Worm (Caenorhabditis elegans) whole organism, L1 larva: ENCODE data around the gene msp-113.

Experiments
- C04F5.9 ChIP-seq: sonication (generic microtip); optimal IDR thresholded peaks from 2 replicates; lab custom pipeline; 2016; ENCODE audit warnings: missing genetic modification characterization, missing compliant biosample characterization
- C16A3.4 ChIP-seq: fragments of 150-350 bp; optimal IDR thresholded peaks from 2 replicates; lab custom pipeline; 2014; ENCODE audit warnings: missing biosample characterization, missing genetic modification characterization
- C34B4.2 ChIP-seq: sonication (generic microtip); optimal IDR thresholded peaks from 2 replicates; lab custom pipeline; 2017; ENCODE audit warnings: mild to moderate bottlenecking, missing genetic modification characterization, missing compliant biosample characterization
- alr-1 ChIP-seq: fragments of 200-800 bp; sonication (Bioruptor generic); optimal IDR thresholded peaks from 2 replicates; lab custom pipeline; 2018; ENCODE audit warnings: borderline replicate concordance, mild to moderate bottlenecking, missing genetic modification characterization, missing compliant biosample characterization
- ama-1 ChIP-seq: fragments of 150-350 bp; optimal IDR thresholded peaks from 2 replicates; lab custom pipeline; 2014
- blmp-1 ChIP-seq: fragments of 150-350 bp; optimal IDR thresholded peaks from 2 replicates; lab custom pipeline; 2014; ENCODE audit warnings: missing biosample characterization, missing genetic modification characterization
- ceh-63 ChIP-seq: fragments of 200-800 bp; sonication (Bioruptor generic); optimal IDR thresholded peaks from 2 replicates; lab custom pipeline; 2018; ENCODE audit warnings: mild to moderate bottlenecking, missing genetic modification characterization, missing compliant biosample characterization
- ceh-82 ChIP-seq, 3 experiments: fragments of 150-350 bp in 1 of 3; sonication (generic microtip) in 2 of 3; optimal IDR thresholded peaks; 2 replicates each; lab custom pipeline; 2014 to 2017; ENCODE audit warnings: missing biosample characterization in 3 of 3, missing genetic modification characterization in 3 of 3
- ces-1 ChIP-seq: fragments of 150-350 bp; optimal IDR thresholded peaks from 2 replicates; lab custom pipeline; 2014; ENCODE audit warnings: missing biosample characterization, missing genetic modification reagents, missing genetic modification characterization
- dpl-1 ChIP-seq, 3 experiments: fragments of 150-350 bp in 2 of 3; sonication (generic microtip) in 1 of 3; optimal IDR thresholded peaks; 2 replicates each; lab custom pipeline; 2014 to 2017; ENCODE audit warnings: missing biosample characterization in 3 of 3, missing genetic modification characterization in 3 of 3, missing genetic modification reagents in 3 of 3
- dsc-1 ChIP-seq: sonication (generic microtip); optimal IDR thresholded peaks from 2 replicates; lab custom pipeline; 2016; ENCODE audit warnings: mild to moderate bottlenecking, missing genetic modification characterization, missing compliant biosample characterization
- egl-27 ChIP-seq, 2 experiments: fragments of 150-350 bp in 1 of 2; sonication (generic microtip); optimal IDR thresholded peaks; 3 replicates each; lab custom pipeline; 2017 to 2018; ENCODE audit warnings: missing biosample characterization in 2 of 2, missing genetic modification characterization in 2 of 2, missing genetic modification reagents in 2 of 2
- elt-3 ChIP-seq, 6 experiments: fragments of 150-350 bp in 1 of 6; sonication (generic microtip); optimal IDR thresholded peaks; 2 replicates each; lab custom pipeline; 2017 to 2018; ENCODE audit warnings: missing biosample characterization in 6 of 6, missing genetic modification characterization in 6 of 6, inconsistent platforms in 1 of 6
- fkh-10 ChIP-seq: sonication (generic microtip); optimal IDR thresholded peaks from 2 replicates; lab custom pipeline; 2017; ENCODE audit warnings: missing biosample characterization, missing genetic modification reagents, missing genetic modification characterization
- fkh-4 ChIP-seq: sonication (generic microtip); optimal IDR thresholded peaks from 2 replicates; lab custom pipeline; 2016; ENCODE audit warnings: missing compliant biosample characterization, missing genetic modification characterization, borderline replicate concordance
- fkh-8 ChIP-seq: sonication (generic microtip); optimal IDR thresholded peaks from 2 replicates; lab custom pipeline; 2016; ENCODE audit warnings: mild to moderate bottlenecking, missing genetic modification characterization, missing compliant biosample characterization
- hlh-17 ChIP-seq: fragments of 200-800 bp; sonication (Bioruptor generic); optimal IDR thresholded peaks from 2 replicates; lab custom pipeline; 2018; ENCODE audit warnings: missing genetic modification characterization, mild to moderate bottlenecking, missing compliant biosample characterization, moderate library complexity, borderline replicate concordance
- hpl-2 ChIP-seq: fragments of 150-350 bp; optimal IDR thresholded peaks from 2 replicates; lab custom pipeline; 2014; ENCODE audit warnings: missing biosample characterization, missing genetic modification reagents, missing genetic modification characterization
- isw-1 ChIP-seq: fragments of 200-800 bp; sonication (Bioruptor generic); IDR thresholded peaks from 2 replicates; pipeline ENCODE4 v1.3.6; 2022; ENCODE audit warnings: missing genetic modification characterization, missing compliant biosample characterization
- lin-14 ChIP-seq: fragments of 200-800 bp; sonication (Bioruptor generic); optimal IDR thresholded peaks from 2 replicates; lab custom pipeline; 2018; ENCODE audit warnings: mild to moderate bottlenecking, missing genetic modification characterization, moderate library complexity, missing compliant biosample characterization
- lin-35 ChIP-seq, 2 experiments: fragments of 150-350 bp; optimal IDR thresholded peaks; 2 replicates each; lab custom pipeline; 2014; ENCODE audit warnings: missing biosample characterization in 2 of 2, missing genetic modification characterization in 2 of 2, missing genetic modification reagents in 2 of 2
- lir-3 ChIP-seq: sonication (generic microtip); optimal IDR thresholded peaks from 2 replicates; lab custom pipeline; 2016; ENCODE audit warnings: mild to moderate bottlenecking, missing genetic modification characterization, moderate library complexity, missing compliant biosample characterization; ENCODE audit not compliant: poor library complexity
- lsy-2 ChIP-seq, 2 experiments: fragments of 150-350 bp; optimal IDR thresholded peaks; 2 replicates each; lab custom pipeline; 2014; ENCODE audit warnings: missing biosample characterization in 2 of 2, missing genetic modification characterization in 2 of 2
- mdl-1 ChIP-seq, 2 experiments: fragments of 150-350 bp; optimal IDR thresholded peaks; 2 replicates each; lab custom pipeline; 2014 to 2017; ENCODE audit warnings: missing biosample characterization in 2 of 2, missing genetic modification characterization in 2 of 2, inconsistent platforms in 1 of 2
- mef-2 ChIP-seq: fragments of 150-350 bp; optimal IDR thresholded peaks from 2 replicates; lab custom pipeline; 2014; ENCODE audit warnings: missing biosample characterization, missing genetic modification characterization
- mep-1 ChIP-seq: fragments of 150-350 bp; optimal IDR thresholded peaks from 2 replicates; lab custom pipeline; 2014; ENCODE audit warnings: missing biosample characterization, missing genetic modification characterization
- nhr-11 ChIP-seq: fragments of 150-350 bp; optimal IDR thresholded peaks from 2 replicates; lab custom pipeline; 2014; ENCODE audit warnings: missing biosample characterization, missing genetic modification characterization
- nhr-12 ChIP-seq: sonication (generic microtip); optimal IDR thresholded peaks from 2 replicates; lab custom pipeline; 2017; ENCODE audit warnings: missing biosample characterization, missing genetic modification characterization
- nhr-19 ChIP-seq: fragments of 200-800 bp; sonication (Bioruptor generic); conservative IDR thresholded peaks from 2 replicates; pipeline ENCODE4 v1.3.6; 2022; ENCODE audit warnings: missing genetic modification characterization, missing compliant biosample characterization
- nhr-20 ChIP-seq: sonication (generic microtip); optimal IDR thresholded peaks from 2 replicates; lab custom pipeline; 2016; ENCODE audit warnings: mild to moderate bottlenecking, missing genetic modification characterization, missing compliant biosample characterization
- nhr-47 ChIP-seq: sonication (generic microtip); optimal IDR thresholded peaks from 2 replicates; lab custom pipeline; 2016; ENCODE audit warnings: mild to moderate bottlenecking, missing genetic modification characterization, moderate library complexity, missing compliant biosample characterization
- nhr-71 ChIP-seq: sonication (generic microtip); optimal IDR thresholded peaks from 2 replicates; lab custom pipeline; 2016; ENCODE audit warnings: mild to moderate bottlenecking, missing genetic modification characterization, moderate library complexity, missing compliant biosample characterization
- nhr-76 ChIP-seq: sonication (generic microtip); optimal IDR thresholded peaks from 2 replicates; lab custom pipeline; 2017; ENCODE audit warnings: missing biosample characterization, missing genetic modification characterization
- nhr-85 ChIP-seq: sonication (generic microtip); peaks from one replicate; lab custom pipeline; 2016; ENCODE audit warnings: missing genetic modification characterization, inconsistent platforms, missing compliant biosample characterization
- nhr-90 ChIP-seq: sonication (generic microtip); optimal IDR thresholded peaks from 2 replicates; lab custom pipeline; 2016; ENCODE audit warnings: mild to moderate bottlenecking, missing genetic modification characterization, missing compliant biosample characterization; ENCODE audit not compliant: poor library complexity
- pax-3 ChIP-seq: fragments of 200-800 bp; sonication (Bioruptor generic); optimal IDR thresholded peaks from 2 replicates; lab custom pipeline; 2018; ENCODE audit warnings: mild to moderate bottlenecking, missing genetic modification characterization, moderate library complexity, missing compliant biosample characterization
- skn-1 ChIP-seq: fragments of 150-350 bp; optimal IDR thresholded peaks from 2 replicates; lab custom pipeline; 2014; ENCODE audit warnings: missing biosample characterization, missing genetic modification characterization
- snpc-4 ChIP-seq: fragments of 150-350 bp; optimal IDR thresholded peaks from 2 replicates; lab custom pipeline; 2014; ENCODE audit warnings: missing biosample characterization, missing genetic modification characterization
- snu-23 ChIP-seq: sonication (generic microtip); optimal IDR thresholded peaks from 2 replicates; lab custom pipeline; 2016; ENCODE audit warnings: missing genetic modification characterization, missing compliant biosample characterization
- sup-37 ChIP-seq: fragments of 200-800 bp; sonication (Bioruptor generic); optimal IDR thresholded peaks from 2 replicates; lab custom pipeline; 2018; ENCODE audit warnings: mild to moderate bottlenecking, missing genetic modification characterization, missing compliant biosample characterization
- tbx-2 ChIP-seq: sonication (generic microtip); optimal IDR thresholded peaks from 2 replicates; lab custom pipeline; 2016; ENCODE audit warnings: missing genetic modification characterization, missing compliant biosample characterization
- unc-86 ChIP-seq: sonication (generic microtip); optimal IDR thresholded peaks from 2 replicates; lab custom pipeline; 2016; ENCODE audit warnings: missing genetic modification characterization, missing compliant biosample characterization
- unc-98 ChIP-seq: fragments of 200-800 bp; sonication (Bioruptor generic); IDR thresholded peaks from 2 replicates; pipeline ENCODE4 v1.3.6; 2022; ENCODE audit warnings: missing genetic modification characterization, missing compliant biosample characterization
- vab-15 ChIP-seq: sonication (generic microtip); optimal IDR thresholded peaks from 2 replicates; lab custom pipeline; 2017; ENCODE audit warnings: missing genotype, mild to moderate bottlenecking, missing genetic modification characterization, missing compliant biosample characterization
- zag-1 ChIP-seq: fragments of 150-350 bp; optimal IDR thresholded peaks from 2 replicates; lab custom pipeline; 2014; ENCODE audit warnings: missing biosample characterization, missing genetic modification characterization
- zip-4 ChIP-seq: fragments of 200-800 bp; sonication (Bioruptor generic); optimal IDR thresholded peaks from 2 replicates; lab custom pipeline; 2018; ENCODE audit warnings: mild to moderate bottlenecking, missing genetic modification characterization, moderate library complexity, missing compliant biosample characterization

Gene msp-113

DNA sequence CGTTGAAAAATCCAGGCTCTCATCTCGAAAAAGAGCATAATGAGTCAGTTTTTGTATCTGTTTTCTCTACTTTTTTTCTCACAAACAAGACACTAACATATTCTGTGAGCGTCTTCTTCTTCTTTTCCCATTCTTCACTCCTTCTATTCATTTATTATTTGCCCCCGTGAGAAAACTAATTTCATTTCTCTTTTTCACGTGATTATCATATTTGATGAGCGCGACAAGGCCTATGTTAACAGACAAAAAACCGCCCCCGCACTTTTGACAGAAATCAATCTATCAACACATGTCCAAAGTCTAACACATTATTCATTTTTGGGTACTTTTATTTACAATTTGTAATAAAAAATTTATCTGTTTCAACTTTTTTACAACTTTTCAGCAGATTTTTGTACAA is 39.9 kb downstream of the msp-113 start (continued):
- TF ChIP-seq mdl-1 (tag; optimal IDR thresholded peaks at IDR 0.05; lab: Kevin White, UChicago) (no peak), nhr-85 (tag; lab: Kevin White, UChicago) (peak; percentile 81)
- TF ChIP-seq, all 84 proteins: peak for 12

DNA sequence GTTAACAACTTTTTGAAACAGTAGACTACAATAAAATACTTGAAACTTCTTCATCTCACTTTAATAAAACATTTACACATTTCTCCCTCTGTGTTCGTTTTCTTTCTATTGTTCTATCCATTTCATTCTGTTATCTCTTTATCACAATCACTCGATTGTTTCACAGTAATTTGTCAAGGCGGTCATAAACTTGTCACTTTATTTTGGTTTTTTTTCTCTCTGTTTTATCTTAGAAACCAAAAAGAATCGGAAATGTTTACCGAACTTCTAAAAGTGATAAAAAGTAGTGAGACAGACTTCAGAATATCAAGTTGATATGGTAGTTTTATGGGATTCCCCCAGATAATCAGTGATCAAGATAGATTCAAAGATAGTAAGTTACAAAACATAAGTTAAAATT is 41.5 kb downstream of the msp-113 start, which contains the start of gene Y4C6B.2:
TSS of gene Y4C6B.2 (plus strand) at position 320 of the 400 bp plus-strand sequence.
- TF ChIP-seq nhr-20 (tag; lab: Kevin White, UChicago) (no peak), lsy-2 (tag; optimal IDR thresholded peaks at IDR 0.05; lab: Kevin White, UChicago) (peak in 1 of 2 experiments; percentile 21), lin-14 (GFP tag; lab: Kevin White, UChicago) (peak; percentile 15), nhr-85 (tag; lab: Kevin White, UChicago) (peak; percentile 76), elt-3 (tag; optimal IDR thresholded peaks at IDR 0.05; lab: Kevin White, UChicago) (peak in 5 of 6 experiments; percentile 8 to 83 (median 11)), blmp-1 (tag; lab: Kevin White, UChicago) (peak; percentile 65)

DNA sequence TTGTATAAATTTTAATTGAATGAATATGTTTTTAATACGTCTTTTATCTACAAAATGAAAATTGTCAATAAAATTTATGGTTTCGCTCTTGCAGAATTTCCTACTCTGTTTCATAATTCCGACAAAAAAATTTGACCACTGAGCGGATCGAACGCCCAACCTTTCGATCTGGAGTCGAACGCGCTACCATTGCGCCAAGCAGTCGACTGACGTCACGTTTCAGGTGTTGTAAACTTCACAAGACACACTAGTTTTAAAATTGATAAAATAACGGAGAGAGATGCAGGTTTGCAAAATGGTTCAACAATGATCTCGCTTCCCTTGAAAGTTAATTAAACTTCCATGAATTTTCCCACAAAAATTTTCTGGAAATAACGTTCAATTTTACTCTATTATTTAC is 46.4 kb downstream of the msp-113 start:
- TF ChIP-seq fkh-8 (tag; lab: Kevin White, UChicago) = no peak
- no peak for TF ChIP-seq mdl-1 (tag; optimal IDR thresholded peaks at IDR 0.05; lab: Kevin White, UChicago)
- no peak for TF ChIP-seq pax-3 (tag; lab: Kevin White, UChicago)
- no peak for TF ChIP-seq zip-4 (GFP tag; lab: Kevin White, UChicago)
- TF ChIP-seq nhr-85 (tag; lab: Kevin White, UChicago) = peak; percentile 55
- no peak for TF ChIP-seq unc-98
- no peak for TF ChIP-seq ceh-63 (GFP tag; lab: Kevin White, UChicago)
- no peak for TF ChIP-seq ceh-82 (tag; optimal IDR thresholded peaks at IDR 0.05; lab: Kevin White, UChicago)
- TF ChIP-seq lsy-2 (tag; optimal IDR thresholded peaks at IDR 0.05; lab: Kevin White, UChicago) = peak in 1 of 2 experiments; percentile 10
- TF ChIP-seq unc-86 (tag; lab: Kevin White, UChicago) = no peak
- no peak for TF ChIP-seq nhr-19 (GFP tag; lab: Robert Waterston, UW)
- TF ChIP-seq nhr-20 (tag; lab: Kevin White, UChicago) = no peak
- TF ChIP-seq zag-1 (tag; lab: Kevin White, UChicago) = no peak
- TF ChIP-seq dsc-1 (tag; lab: Kevin White, UChicago) = no peak
- no peak for TF ChIP-seq mep-1 (tag; lab: Kevin White, UChicago)
- TF ChIP-seq hpl-2 (GFP tag; lab: Kevin White, UChicago) = no peak
- no peak for TF ChIP-seq C34B4.2
- TF ChIP-seq lin-14 (GFP tag; lab: Kevin White, UChicago) = no peak
- no peak for TF ChIP-seq lir-3 (tag; lab: Kevin White, UChicago)
- TF ChIP-seq ama-1 = no peak
- TF ChIP-seq skn-1 (tag; lab: Kevin White, UChicago) = no peak
- TF ChIP-seq C16A3.4 (tag; lab: Kevin White, UChicago) = no peak
- no peak for TF ChIP-seq tbx-2
- TF ChIP-seq hlh-17 (GFP tag; lab: Kevin White, UChicago) = no peak
- TF ChIP-seq ces-1 (GFP tag; lab: Kevin White, UChicago) = no peak
- TF ChIP-seq snpc-4 = no peak
- peak; percentile 21 for TF ChIP-seq snu-23 (GFP tag; lab: Kevin White, UChicago)
- peak in 1 of 2 experiments; percentile 65 for TF ChIP-seq lin-35 (GFP tag; optimal IDR thresholded peaks at IDR 0.05; lab: Kevin White, UChicago)
- TF ChIP-seq nhr-47 (tag; lab: Kevin White, UChicago) = no peak
- TF ChIP-seq nhr-12 (tag; lab: Kevin White, UChicago) = no peak
- TF ChIP-seq alr-1 (tag; lab: Kevin White, UChicago) = no peak
- TF ChIP-seq egl-27 (tag; optimal IDR thresholded peaks at IDR 0.05; lab: Kevin White, UChicago) = no peak
- no peak for TF ChIP-seq nhr-11 (tag; lab: Kevin White, UChicago)
- no peak for TF ChIP-seq mef-2
- TF ChIP-seq isw-1 (GFP tag; lab: Robert Waterston, UW) = no peak
- no peak for TF ChIP-seq dpl-1 (GFP tag; optimal IDR thresholded peaks at IDR 0.05; lab: Kevin White, UChicago)
- peak; percentile 52 for TF ChIP-seq nhr-90 (tag; lab: Kevin White, UChicago)
- TF ChIP-seq sup-37 (GFP tag; lab: Kevin White, UChicago) = no peak
- peak; percentile 18 for TF ChIP-seq nhr-71 (tag; lab: Kevin White, UChicago)
- TF ChIP-seq blmp-1 (tag; lab: Kevin White, UChicago) = no peak
- no peak for TF ChIP-seq vab-15 (tag; lab: Kevin White, UChicago)
- no peak for TF ChIP-seq fkh-4 (tag; lab: Kevin White, UChicago)
- TF ChIP-seq fkh-10 = no peak
- TF ChIP-seq nhr-76 = no peak
- TF ChIP-seq C04F5.9 (tag; lab: Kevin White, UChicago) = no peak
